Fruit fly (Drosophila melanogaster): ENCODE measurements around the gene ATPsynG.

- TF ChIP-seq CG13204 (GFP tag; optimal IDR thresholded peaks at IDR 0.05) (no peak), Pif1B (GFP tag; optimal IDR thresholded peaks at IDR 0.05) (no peak), CG8301 (tag; optimal IDR thresholded peaks at IDR 0.05) (no peak), CG34367 (tag; optimal IDR thresholded peaks at IDR 0.05) (no peak), rn (GFP tag; IDR thresholded peaks at IDR 0.05) (no peak), fd96Ca (GFP tag; IDR thresholded peaks at IDR 0.05) (no peak)
Measured at dm6 chr2L:10988026-10988425, 11.8 kb upstream of the ATPsynG start.

All from whole organism, pupa.